Fruit fly (Drosophila melanogaster) whole organism, wandering third instar larva: ENCODE results near the gene Mgat4b.

ENCODE experiments used
- Abd-B ChIP-seq: fragments of >200 bp; optimal IDR thresholded peaks from 2 replicates; lab custom pipeline; 2017; ENCODE audit warnings: missing biosample characterization, missing genetic modification characterization
- CG32264 ChIP-seq: fragments of 200-800 bp; sonication (Bioruptor generic); optimal IDR thresholded peaks from 2 replicates; lab custom pipeline; 2016; ENCODE audit warnings: missing biosample characterization, missing genetic modification characterization
- CG9705 ChIP-seq: fragments of 200-800 bp; sonication (Bioruptor generic); optimal IDR thresholded peaks from 2 replicates; lab custom pipeline; 2018; ENCODE audit warnings: missing biosample characterization, mild to moderate bottlenecking, missing genetic modification characterization
- CrebA ChIP-seq: fragments of 200-800 bp; sonication (Bioruptor generic); optimal IDR thresholded peaks from 2 replicates; lab custom pipeline; 2016; ENCODE audit warnings: missing biosample characterization, mild to moderate bottlenecking, missing genetic modification characterization, borderline replicate concordance
- Dfd ChIP-seq: fragments of >200 bp; optimal IDR thresholded peaks from 2 replicates; lab custom pipeline; 2017; ENCODE audit warnings: missing biosample characterization, missing genetic modification characterization
- Dif ChIP-seq: fragments of 200-275, 200-300 bp; sonication (Bioruptor generic); optimal IDR thresholded peaks from 2 replicates; lab custom pipeline; 2018; ENCODE audit warnings: missing biosample characterization, missing genetic modification characterization; ENCODE audit not compliant: partially characterized antibody
- GATAd ChIP-seq: sonication (Bioruptor generic); optimal IDR thresholded peaks from 2 replicates; lab custom pipeline; 2016; ENCODE audit warnings: missing biosample characterization, missing genetic modification characterization
- HLH106 ChIP-seq: fragments of 200-800 bp; optimal IDR thresholded peaks from 3 replicates; lab custom pipeline; 2019; ENCODE audit warnings: missing biosample characterization, mild to moderate bottlenecking, missing genetic modification characterization, moderate library complexity
- Hnf4 ChIP-seq: fragments of 200-800 bp; sonication (Bioruptor generic); optimal IDR thresholded peaks from 2 replicates; lab custom pipeline; 2016; ENCODE audit warnings: missing biosample characterization, mild to moderate bottlenecking, missing genetic modification characterization
- Hr78 ChIP-seq: fragments of >200 bp; optimal IDR thresholded peaks from 2 replicates; lab custom pipeline; 2017; ENCODE audit warnings: missing biosample characterization, missing genetic modification characterization
- Hr83 ChIP-seq: fragments of 200-300 bp; sonication (Bioruptor generic); optimal IDR thresholded peaks from 2 replicates; lab custom pipeline; 2016; ENCODE audit warnings: missing biosample characterization, mild to moderate bottlenecking, missing genetic modification characterization, moderate library complexity; ENCODE audit not compliant: poor library complexity, severe bottlenecking
- Jra ChIP-seq: sonication (Bioruptor generic); optimal IDR thresholded peaks from 2 replicates; lab custom pipeline; 2016; ENCODE audit warnings: missing biosample characterization, missing genetic modification characterization
- Mio ChIP-seq: sonication (Bioruptor generic); optimal IDR thresholded peaks from 2 replicates; lab custom pipeline; 2016; ENCODE audit warnings: missing biosample characterization, missing genetic modification characterization
- Myc ChIP-seq: fragments of >200 bp; optimal IDR thresholded peaks from 2 replicates; lab custom pipeline; 2017
- N ChIP-seq: fragments of >200 bp; optimal IDR thresholded peaks from 2 replicates; lab custom pipeline; 2018; ENCODE audit warnings: missing biosample characterization, missing external identifiers, missing genetic modification characterization
- OdsH ChIP-seq: fragments of 200-800 bp; sonication (Bioruptor generic); optimal IDR thresholded peaks from 2 replicates; lab custom pipeline; 2016; ENCODE audit warnings: missing biosample characterization, mild to moderate bottlenecking, missing genetic modification characterization
- Rel ChIP-seq, 2 experiments: fragments of 200-800 bp; sonication (Bioruptor generic) in 1 of 2; optimal IDR thresholded peaks; 2 replicates in 1 of 2; 3 replicates in 1 of 2; lab custom pipeline; 2016 to 2019; ENCODE audit warnings: mild to moderate bottlenecking in 2 of 2, missing biosample characterization in 2 of 2, missing genetic modification characterization in 2 of 2, moderate library complexity in 1 of 2
- Sp1 ChIP-seq: fragments of 200-800 bp; sonication (Bioruptor generic); optimal IDR thresholded peaks from 3 replicates; lab custom pipeline; 2019; ENCODE audit warnings: missing biosample characterization, mild to moderate bottlenecking, missing genetic modification characterization, moderate library complexity
- Vsx2 ChIP-seq: fragments of 200-300, 225-300 bp; sonication (Bioruptor generic); optimal IDR thresholded peaks from 2 replicates; lab custom pipeline; 2018; ENCODE audit warnings: missing biosample characterization, missing genetic modification characterization; ENCODE audit not compliant: partially characterized antibody
- br ChIP-seq: fragments of 200-800 bp; sonication (Bioruptor generic); optimal IDR thresholded peaks from 2 replicates; lab custom pipeline; 2016; ENCODE audit warnings: missing biosample characterization, missing genetic modification characterization
- brk ChIP-seq: fragments of 200-800 bp; sonication (Bioruptor generic); optimal IDR thresholded peaks from 2 replicates; lab custom pipeline; 2016; ENCODE audit warnings: missing biosample characterization, mild to moderate bottlenecking, missing genetic modification characterization
- dl ChIP-seq, 2 experiments: fragments of 175-275, 200-275 bp in 1 of 2; fragments of 200-275 bp in 1 of 2; sonication (Bioruptor generic); optimal IDR thresholded peaks; lab custom pipeline; 2018; ENCODE audit warnings: mild to moderate bottlenecking in 2 of 2, missing biosample characterization in 2 of 2, missing genetic modification characterization in 2 of 2, moderate library complexity in 2 of 2; ENCODE audit not compliant: partially characterized antibody in 2 of 2, insufficient read depth in 1 of 2
- dmrt93B ChIP-seq: fragments of 200-800 bp; sonication (Bioruptor generic); optimal IDR thresholded peaks from 2 replicates; lab custom pipeline; 2018; ENCODE audit warnings: missing biosample characterization, mild to moderate bottlenecking, missing genetic modification characterization
- dsf ChIP-seq: sonication (Bioruptor generic); optimal IDR thresholded peaks from 2 replicates; lab custom pipeline; 2016; ENCODE audit warnings: missing biosample characterization, missing genetic modification characterization, borderline replicate concordance
- ey ChIP-seq: fragments of 200-800 bp; sonication (Bioruptor generic); optimal IDR thresholded peaks from 2 replicates; lab custom pipeline; 2016; ENCODE audit warnings: missing biosample characterization, missing genetic modification characterization
- foxo ChIP-seq, 2 experiments: fragments of 200-800 bp; sonication (Bioruptor generic); optimal IDR thresholded peaks; 2 replicates in 1 of 2; 3 replicates in 1 of 2; lab custom pipeline; 2016 to 2017; ENCODE audit warnings: missing biosample characterization in 2 of 2, missing genetic modification characterization in 2 of 2
- fru ChIP-seq: fragments of 200-800 bp; sonication (Bioruptor generic); optimal IDR thresholded peaks from 3 replicates; lab custom pipeline; 2016; ENCODE audit warnings: missing biosample characterization, mild to moderate bottlenecking, missing genetic modification characterization
- h ChIP-seq: fragments of 200-800 bp; sonication (Bioruptor generic); optimal IDR thresholded peaks from 3 replicates; lab custom pipeline; 2016; ENCODE audit warnings: missing biosample characterization, mild to moderate bottlenecking, missing genetic modification characterization
- jim ChIP-seq: fragments of 175-275, 200-325 bp; sonication (Bioruptor generic); optimal IDR thresholded peaks from 2 replicates; lab custom pipeline; 2016; ENCODE audit warnings: missing biosample characterization, mild to moderate bottlenecking, missing genetic modification characterization
- pan ChIP-seq: fragments of >200 bp; optimal IDR thresholded peaks from 2 replicates; lab custom pipeline; 2017
- psq ChIP-seq: fragments of 200-800 bp; sonication (Bioruptor generic); optimal IDR thresholded peaks from 3 replicates; lab custom pipeline; 2017; ENCODE audit warnings: missing biosample characterization, mild to moderate bottlenecking, missing genetic modification characterization, moderate library complexity
- rgr ChIP-seq: fragments of 200-800 bp; sonication (Bioruptor generic); optimal IDR thresholded peaks from 3 replicates; lab custom pipeline; 2016; ENCODE audit warnings: missing biosample characterization, mild to moderate bottlenecking, missing genetic modification characterization
- sage ChIP-seq: fragments of 200-800 bp; sonication (Bioruptor generic); optimal IDR thresholded peaks from 2 replicates; lab custom pipeline; 2016; ENCODE audit warnings: missing biosample characterization, mild to moderate bottlenecking, missing genetic modification characterization
- sv ChIP-seq: fragments of 200-800 bp; sonication (Bioruptor generic); optimal IDR thresholded peaks from 3 replicates; lab custom pipeline; 2016; ENCODE audit warnings: missing biosample characterization, missing genetic modification characterization
- tai ChIP-seq: sonication (Bioruptor generic); optimal IDR thresholded peaks from 2 replicates; lab custom pipeline; 2016; ENCODE audit warnings: missing biosample characterization, missing genetic modification characterization
- usp ChIP-seq: fragments of >200 bp; optimal IDR thresholded peaks from 2 replicates; lab custom pipeline; 2017; ENCODE audit warnings: missing biosample characterization, missing genetic modification characterization
- woc ChIP-seq: sonication (Bioruptor generic); optimal IDR thresholded peaks from 2 replicates; lab custom pipeline; 2016; ENCODE audit warnings: missing biosample characterization, mild to moderate bottlenecking, missing genetic modification characterization

Gene Mgat4b

DNA sequence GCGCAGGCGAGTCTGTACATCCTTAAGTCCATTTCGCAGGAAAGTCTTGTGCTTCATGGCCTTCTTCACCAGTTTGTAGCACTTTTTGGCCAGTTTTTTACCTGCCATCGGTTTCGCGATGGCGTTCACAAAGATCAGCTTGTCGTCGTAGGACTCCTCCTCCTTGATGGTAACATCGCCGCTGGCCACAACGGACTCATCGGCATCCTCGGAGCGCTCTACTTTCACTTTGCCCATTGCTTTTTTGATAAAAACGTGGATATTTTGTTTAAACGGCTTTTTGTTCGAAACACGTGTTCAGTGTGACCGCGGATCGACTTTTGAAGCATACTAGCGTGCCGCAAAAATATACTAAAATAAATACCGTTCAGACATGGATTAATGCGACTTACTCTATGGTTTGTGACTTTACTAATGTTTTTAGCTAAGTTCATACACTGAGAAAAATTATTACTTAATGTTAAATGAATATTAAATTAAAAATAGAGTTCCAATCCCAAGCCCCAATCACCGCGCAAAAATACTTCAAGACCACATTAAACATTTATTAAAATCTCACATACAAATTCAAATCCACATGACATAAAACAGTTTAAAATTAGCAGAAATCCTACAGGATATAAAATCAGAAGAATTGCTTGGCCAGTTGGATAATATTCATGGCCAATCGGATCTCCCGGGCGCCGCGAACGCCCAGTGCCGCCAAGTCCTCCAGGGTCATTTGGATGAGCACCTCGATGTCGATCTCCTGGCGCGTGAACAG lies 33.0 kb upstream of the Mgat4b start, which contains the start of gene NHP2 (continued):
- TF ChIP-seq Dif (GFP tag; lab: Kevin White, UChicago) (no peak), Jra (GFP tag; lab: Kevin White, UChicago) (no peak), N (GFP tag; lab: Kevin White, UChicago) (no peak), sage (GFP tag; lab: Kevin White, UChicago) (peak; percentile 74), fru (GFP tag; lab: Kevin White, UChicago) (peak; percentile 68), jim (GFP tag; lab: Kevin White, UChicago) (no peak), dmrt93B (GFP tag; lab: Kevin White, UChicago) (no peak), psq (GFP tag; lab: Kevin White, UChicago) (peak; percentile 35), Hnf4 (GFP tag; lab: Kevin White, UChicago) (no peak), rgr (GFP tag; lab: Kevin White, UChicago) (no peak), HLH106 (tag; lab: Kevin White, UChicago) (peak; percentile 75), tai (GFP tag; lab: Kevin White, UChicago) (no peak), GATAd (GFP tag; lab: Kevin White, UChicago) (no peak), Abd-B (GFP tag; lab: Kevin White, UChicago) (no peak), usp (no peak)

DNA sequence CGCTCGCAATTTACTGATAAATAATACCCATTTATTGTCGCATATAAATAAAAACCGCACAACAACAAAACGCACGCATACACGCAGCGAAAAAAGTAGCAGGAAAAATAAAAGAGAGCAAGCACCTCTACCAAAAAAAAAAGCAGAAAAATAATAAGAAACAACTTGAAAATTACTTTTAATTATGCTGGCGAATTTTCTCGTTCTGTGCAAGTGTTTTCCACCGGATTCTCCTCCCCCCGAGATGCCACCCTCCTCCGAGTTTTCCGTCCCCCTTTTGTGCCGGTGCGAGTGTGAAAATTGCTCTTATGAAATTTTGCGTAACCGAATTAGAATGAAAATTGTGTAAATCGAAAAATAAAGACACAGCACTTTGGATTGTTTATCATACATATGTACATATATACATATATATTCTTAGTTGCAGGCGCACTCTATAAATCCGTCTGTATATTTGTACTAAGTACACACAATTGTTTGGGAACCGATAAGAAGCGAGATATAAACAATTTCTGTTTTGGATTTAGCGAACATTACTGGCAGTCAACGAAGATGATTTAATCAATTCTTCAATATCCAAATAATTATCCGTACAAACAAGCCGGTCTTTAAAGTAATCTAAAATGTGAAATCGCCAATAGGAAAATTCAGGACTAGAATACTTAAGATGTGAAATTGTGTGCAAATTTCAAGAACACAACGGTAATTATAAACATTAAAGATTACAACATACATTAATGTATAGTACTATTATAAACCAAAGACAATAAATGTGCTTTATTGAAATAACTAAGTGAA lies 22.0 kb upstream of the Mgat4b start:
- TF ChIP-seq dsf (GFP tag; lab: Kevin White, UChicago) (no peak), CG32264 (GFP tag; lab: Kevin White, UChicago) (no peak), Rel (GFP tag; optimal IDR thresholded peaks at IDR 0.05; lab: Kevin White, UChicago) (no peak), Rel (tag; optimal IDR thresholded peaks at IDR 0.05; lab: Kevin White, UChicago) (no peak), Mio (GFP tag; lab: Kevin White, UChicago) (no peak), foxo (GFP tag; optimal IDR thresholded peaks at IDR 0.05; lab: Kevin White, UChicago) (no peak), dmrt93B (GFP tag; lab: Kevin White, UChicago) (no peak), Hnf4 (GFP tag; lab: Kevin White, UChicago) (no peak), sage (GFP tag; lab: Kevin White, UChicago) (no peak), rgr (GFP tag; lab: Kevin White, UChicago) (no peak), N (GFP tag; lab: Kevin White, UChicago) (no peak), pan (lab: Kevin White, UChicago) (no peak), CG9705 (GFP tag; lab: Kevin White, UChicago) (no peak), Vsx2 (no peak), usp (no peak), sv (GFP tag; lab: Kevin White, UChicago) (no peak), br (GFP tag; lab: Kevin White, UChicago) (no peak)

DNA sequence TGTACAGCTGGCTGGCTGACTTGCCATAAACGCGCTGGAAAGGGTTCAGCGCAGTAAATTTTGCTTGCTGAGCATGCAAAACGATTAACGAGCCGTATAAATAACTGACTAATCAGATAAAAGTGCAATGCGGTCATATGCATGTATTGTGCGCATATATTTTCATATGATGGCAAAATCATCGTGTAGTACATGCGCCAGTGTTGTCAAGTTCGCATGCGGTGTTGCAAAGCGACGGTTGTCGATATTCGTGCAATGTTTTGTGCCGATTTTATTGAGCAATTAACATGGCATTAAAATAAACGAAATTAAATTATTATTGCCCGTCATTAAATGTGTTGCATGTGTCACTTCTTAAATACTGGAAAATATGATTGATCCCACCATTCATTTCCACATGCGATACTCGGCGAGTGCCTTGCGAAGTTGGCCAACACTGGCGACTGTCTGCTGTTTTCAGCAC lies 21.1 kb upstream of the Mgat4b start:
- TF ChIP-seq Myc (lab: Kevin White, UChicago), result peak; percentile 78
- peak; percentile 88 for TF ChIP-seq brk (GFP tag; lab: Kevin White, UChicago)
- TF ChIP-seq tai (GFP tag; lab: Kevin White, UChicago), result no peak
- TF ChIP-seq Dfd, result no peak
- no peak for TF ChIP-seq pan (lab: Kevin White, UChicago)
- peak; percentile 73 to 92 for TF ChIP-seq foxo (GFP tag; optimal IDR thresholded peaks at IDR 0.05; lab: Kevin White, UChicago)
- no peak for TF ChIP-seq usp
- TF ChIP-seq Hnf4 (GFP tag; lab: Kevin White, UChicago), result peak; percentile 95
- TF ChIP-seq HLH106 (tag; lab: Kevin White, UChicago), result peak; percentile 79
- no peak for TF ChIP-seq Hr78 (GFP tag; lab: Kevin White, UChicago)
- no peak for TF ChIP-seq Abd-B (GFP tag; lab: Kevin White, UChicago)
- peak; percentile 90 for TF ChIP-seq br (GFP tag; lab: Kevin White, UChicago)
- TF ChIP-seq psq (GFP tag; lab: Kevin White, UChicago), result peak; percentile 81
- TF ChIP-seq CG32264 (GFP tag; lab: Kevin White, UChicago), result peak; percentile 74
- no peak for TF ChIP-seq CrebA (GFP tag; lab: Kevin White, UChicago)
- TF ChIP-seq dsf (GFP tag; lab: Kevin White, UChicago), result peak; percentile 83
- TF ChIP-seq dl (GFP tag; optimal IDR thresholded peaks at IDR 0.05; lab: Kevin White, UChicago; ENCODE audit: insufficient read depth in 1 of 2, partially characterized antibody in 2 of 2), result no peak
- TF ChIP-seq Jra (GFP tag; lab: Kevin White, UChicago), result peak; percentile 89
- TF ChIP-seq N (GFP tag; lab: Kevin White, UChicago), result no peak
- TF ChIP-seq rgr (GFP tag; lab: Kevin White, UChicago), result peak; percentile 91
- peak; percentile 81 for TF ChIP-seq sage (GFP tag; lab: Kevin White, UChicago)
- TF ChIP-seq GATAd (GFP tag; lab: Kevin White, UChicago), result peak; percentile 88
- TF ChIP-seq Vsx2, result no peak
- TF ChIP-seq OdsH, result peak; percentile 85
- peak; percentile 44 for TF ChIP-seq Mio (GFP tag; lab: Kevin White, UChicago)
- peak; percentile 92 for TF ChIP-seq h
- TF ChIP-seq jim (GFP tag; lab: Kevin White, UChicago), result no peak
- peak; percentile 87 for TF ChIP-seq ey
- TF ChIP-seq Sp1 (GFP tag; lab: Kevin White, UChicago), result peak; percentile 71
- TF ChIP-seq fru (GFP tag; lab: Kevin White, UChicago), result peak; percentile 88
- no peak for TF ChIP-seq woc (GFP tag; lab: Kevin White, UChicago)
- no peak for TF ChIP-seq Rel (GFP tag; optimal IDR thresholded peaks at IDR 0.05; lab: Kevin White, UChicago)
- TF ChIP-seq Rel (tag; optimal IDR thresholded peaks at IDR 0.05; lab: Kevin White, UChicago), result peak; percentile 81
- TF ChIP-seq CG9705 (GFP tag; lab: Kevin White, UChicago), result peak; percentile 80
- TF ChIP-seq Hr83 (GFP tag; lab: Kevin White, UChicago), result peak; percentile 83
